Fruit fly (Drosophila melanogaster) whole organism: ENCODE results near the gene CG15036.

Experiments used
- CG8478 ChIP-seq: fragments of >200 bp; optimal IDR thresholded peaks from 2 replicates; lab custom pipeline; 2018; ENCODE audit warnings: inconsistent platforms
- psq ChIP-seq: fragments of >200 bp; optimal IDR thresholded peaks from 2 replicates; lab custom pipeline; 2017

- no peak for TF ChIP-seq psq
- no peak for TF ChIP-seq CG8478 (lab: Kevin White, UChicago)
Measured at dm6 chrX:7405697-7406096, 18.9 kb downstream of the CG15036 start, which contains the start of gene CG1677.
